Fruit fly (Drosophila melanogaster) whole organism, prepupa: ENCODE data around the gene Gk1.

ENCODE experiments used
- Blimp-1 ChIP-seq: fragments of 200-800 bp; sonication (Bioruptor generic); optimal IDR thresholded peaks from 3 replicates; lab custom pipeline; 2017; ENCODE audit warnings: missing biosample characterization, missing genetic modification characterization, mild to moderate bottlenecking, moderate library complexity, missing genetic modification reagents
- CG10631 ChIP-seq: fragments of 200-800 bp; sonication (Bioruptor generic); optimal IDR thresholded peaks from 2 replicates; lab custom pipeline; 2016; ENCODE audit warnings: missing biosample characterization, missing genetic modification characterization
- CG10669 ChIP-seq: fragments of 200-800 bp; sonication (Bioruptor generic); optimal IDR thresholded peaks from 3 replicates; lab custom pipeline; 2018; ENCODE audit warnings: missing biosample characterization, mild to moderate bottlenecking, missing genetic modification characterization, moderate library complexity
- CG11294 ChIP-seq: fragments of 200-800 bp; sonication (Bioruptor generic); IDR thresholded peaks from 2 replicates; pipeline ENCODE4 v1.3.6; 2022; ENCODE audit warnings: missing biosample characterization, missing genetic modification characterization
- CG11902 ChIP-seq: fragments of 200-800 bp; sonication (Bioruptor generic); optimal IDR thresholded peaks from 3 replicates; lab custom pipeline; 2016; ENCODE audit warnings: missing biosample characterization, missing genetic modification characterization
- CG15336 ChIP-seq: fragments of 200-800 bp; sonication (Bioruptor generic); IDR thresholded peaks from 2 replicates; pipeline ENCODE4 v1.3.6; 2022; ENCODE audit warnings: missing biosample characterization, missing genetic modification characterization
- CG1621 ChIP-seq: fragments of 200-800 bp; sonication (Bioruptor generic); optimal IDR thresholded peaks from 3 replicates; lab custom pipeline; 2018; ENCODE audit warnings: missing biosample characterization, mild to moderate bottlenecking, missing genetic modification characterization
- CG16779 ChIP-seq: fragments of 200-800 bp; sonication (Bioruptor generic); optimal IDR thresholded peaks from 3 replicates; lab custom pipeline; 2017; ENCODE audit warnings: missing biosample characterization, mild to moderate bottlenecking, missing genetic modification characterization
- CG32006 ChIP-seq: fragments of 200-800 bp; sonication (Bioruptor generic); optimal IDR thresholded peaks from 3 replicates; lab custom pipeline; 2017; ENCODE audit warnings: missing biosample characterization, mild to moderate bottlenecking, missing genetic modification characterization
- CG4318 ChIP-seq: fragments of 200-800 bp; sonication (Bioruptor generic); optimal IDR thresholded peaks from 3 replicates; lab custom pipeline; 2017; ENCODE audit warnings: missing biosample characterization, mild to moderate bottlenecking, missing genetic modification characterization
- CG6163 ChIP-seq: fragments of 200-800 bp; sonication (Bioruptor generic); IDR thresholded peaks from 3 replicates; pipeline ENCODE4 v1.3.6; 2022; ENCODE audit warnings: missing biosample characterization, missing genetic modification characterization
- CG6276 ChIP-seq: fragments of 200-800 bp; sonication (Bioruptor generic); optimal IDR thresholded peaks from 2 replicates; lab custom pipeline; 2017; ENCODE audit warnings: missing biosample characterization, mild to moderate bottlenecking, missing genetic modification characterization
- CG6792 ChIP-seq: fragments of 200-800 bp; sonication (Bioruptor generic); optimal IDR thresholded peaks from 3 replicates; lab custom pipeline; 2016; ENCODE audit warnings: missing biosample characterization, missing genetic modification characterization
- CG6808 ChIP-seq: fragments of 200-800 bp; sonication (Bioruptor generic); optimal IDR thresholded peaks from 3 replicates; lab custom pipeline; 2017; ENCODE audit warnings: missing biosample characterization, missing genetic modification characterization, mild to moderate bottlenecking, moderate library complexity, missing genetic modification reagents
- CG6854 ChIP-seq: fragments of 200-800 bp; sonication (Bioruptor generic); optimal IDR thresholded peaks from 2 replicates; lab custom pipeline; 2017; ENCODE audit warnings: missing biosample characterization, mild to moderate bottlenecking, missing genetic modification characterization
- CG7368 ChIP-seq: fragments of 200-800 bp; sonication (Bioruptor generic); optimal IDR thresholded peaks from 3 replicates; lab custom pipeline; 2016; ENCODE audit warnings: missing biosample characterization, missing genetic modification characterization
- CG8319 ChIP-seq: fragments of 200-800 bp; sonication (Bioruptor generic); optimal IDR thresholded peaks from 3 replicates; lab custom pipeline; 2016; ENCODE audit warnings: missing biosample characterization, missing genetic modification characterization
- CG9139 ChIP-seq: fragments of 200-800 bp; sonication (Bioruptor generic); optimal IDR thresholded peaks from 3 replicates; lab custom pipeline; 2017; ENCODE audit warnings: missing biosample characterization, mild to moderate bottlenecking, missing genetic modification characterization
- Eip75B ChIP-seq: fragments of 200-800 bp; sonication (Bioruptor generic); optimal IDR thresholded peaks from 3 replicates; lab custom pipeline; 2016; ENCODE audit warnings: missing biosample characterization, missing genetic modification characterization
- Eip78C ChIP-seq: fragments of 200-800 bp; sonication (Bioruptor generic); peaks from one replicate; lab custom pipeline; 2016; ENCODE audit warnings: missing biosample characterization, missing genetic modification characterization
- Eip93F ChIP-seq: fragments of 200-800 bp; sonication (Bioruptor generic); optimal IDR thresholded peaks from 2 replicates; lab custom pipeline; 2016; ENCODE audit warnings: missing biosample characterization, mild to moderate bottlenecking, missing genetic modification characterization
- Ets21C ChIP-seq: fragments of 200-800 bp; sonication (Bioruptor generic); optimal IDR thresholded peaks from 3 replicates; lab custom pipeline; 2016; ENCODE audit warnings: missing biosample characterization, missing genetic modification characterization
- Ets96B ChIP-seq: fragments of 200-800 bp; optimal IDR thresholded peaks from 2 replicates; lab custom pipeline; 2019; ENCODE audit warnings: missing biosample characterization, mild to moderate bottlenecking, missing genetic modification characterization, moderate library complexity
- Gug ChIP-seq: fragments of 200-800 bp; sonication (Bioruptor generic); IDR thresholded peaks from 2 replicates; pipeline ENCODE4 v1.3.6; 2022; ENCODE audit warnings: missing biosample characterization, missing genetic modification characterization
- Lpt ChIP-seq: fragments of 200-800 bp; sonication (Bioruptor generic); optimal IDR thresholded peaks from 3 replicates; lab custom pipeline; 2016; ENCODE audit warnings: missing biosample characterization, missing genetic modification characterization
- OdsH ChIP-seq: fragments of 200-800 bp; sonication (Bioruptor generic); optimal IDR thresholded peaks from 3 replicates; lab custom pipeline; 2016; ENCODE audit warnings: missing biosample characterization, missing genetic modification characterization
- Smox ChIP-seq: fragments of 200-800 bp; sonication (Bioruptor generic); optimal IDR thresholded peaks from 3 replicates; lab custom pipeline; 2016; ENCODE audit warnings: missing biosample characterization, missing genetic modification characterization
- Sox102F ChIP-seq: fragments of 200-800 bp; sonication (Bioruptor generic); optimal IDR thresholded peaks from 2 replicates; lab custom pipeline; 2016; ENCODE audit warnings: missing biosample characterization, mild to moderate bottlenecking, missing genetic modification characterization
- Sox14 ChIP-seq: fragments of 200-800 bp; sonication (Bioruptor generic); optimal IDR thresholded peaks from 3 replicates; lab custom pipeline; 2016; ENCODE audit warnings: missing biosample characterization, missing genetic modification characterization
- dsx ChIP-seq: fragments of 200-800 bp; optimal IDR thresholded peaks from 3 replicates; lab custom pipeline; 2019; ENCODE audit warnings: missing biosample characterization, mild to moderate bottlenecking, missing genetic modification characterization, moderate library complexity; ENCODE audit not compliant: poor library complexity, severe bottlenecking
- esn ChIP-seq: fragments of 200-800 bp; sonication (Bioruptor generic); optimal IDR thresholded peaks from 2 replicates; lab custom pipeline; 2016; ENCODE audit warnings: missing biosample characterization, mild to moderate bottlenecking, missing genetic modification characterization, moderate library complexity
- fd59A ChIP-seq: fragments of 200-800 bp; sonication (Bioruptor generic); optimal IDR thresholded peaks from 2 replicates; lab custom pipeline; 2017; ENCODE audit warnings: missing biosample characterization, mild to moderate bottlenecking, missing genetic modification characterization, missing genetic modification reagents
- fd85E ChIP-seq: fragments of 200-800 bp; sonication (Bioruptor generic); optimal IDR thresholded peaks from 3 replicates; lab custom pipeline; 2016; ENCODE audit warnings: missing biosample characterization, missing genetic modification characterization
- fkh ChIP-seq: fragments of 200-800 bp; sonication (Bioruptor generic); optimal IDR thresholded peaks from 3 replicates; lab custom pipeline; 2017; ENCODE audit warnings: missing biosample characterization, mild to moderate bottlenecking, missing genetic modification characterization, moderate library complexity
- pdm3 ChIP-seq: fragments of 200-800 bp; sonication (Bioruptor generic); optimal IDR thresholded peaks from 3 replicates; lab custom pipeline; 2016; ENCODE audit warnings: missing biosample characterization, missing genetic modification characterization
- salr ChIP-seq, 2 experiments: fragments of 200-800 bp; sonication (Bioruptor generic); optimal IDR thresholded peaks; 3 replicates each; lab custom pipeline; 2016 to 2018; ENCODE audit warnings: missing biosample characterization in 2 of 2, missing genetic modification characterization in 2 of 2, mild to moderate bottlenecking in 1 of 2
- spab ChIP-seq: fragments of 200-800 bp; sonication (Bioruptor generic); optimal IDR thresholded peaks from 2 replicates; lab custom pipeline; 2017; ENCODE audit warnings: missing biosample characterization, mild to moderate bottlenecking, missing genetic modification characterization, missing genetic modification reagents
- ss ChIP-seq, 2 experiments: fragments of 200-800 bp; sonication (Bioruptor generic); optimal IDR thresholded peaks; 2 replicates in 1 of 2; 3 replicates in 1 of 2; lab custom pipeline; 2017 to 2018; ENCODE audit warnings: mild to moderate bottlenecking in 2 of 2, missing biosample characterization in 2 of 2, missing genetic modification characterization in 2 of 2, moderate library complexity in 1 of 2
- vri ChIP-seq: fragments of 200-800 bp; sonication (Bioruptor generic); optimal IDR thresholded peaks from 3 replicates; lab custom pipeline; 2016; ENCODE audit warnings: missing biosample characterization, mild to moderate bottlenecking, missing genetic modification characterization

Gk1 gene

dm6 chr3L:160446-161094, 45.1 kb downstream of the Gk1 start (continued):
- TF ChIP-seq Ets21C, result no peak

dm6 chr3L:159406-160084, 46.1 kb downstream of the Gk1 start:
- TF ChIP-seq fkh (GFP tag; lab: Kevin White, UChicago) (peak; percentile 24), CG9139 (GFP tag; lab: Kevin White, UChicago) (no peak), Blimp-1 (GFP tag; lab: Kevin White, UChicago) (peak; percentile 60), Gug (no peak), ss (GFP tag; optimal IDR thresholded peaks at IDR 0.05; lab: Kevin White, UChicago) (peak in 1 of 2 experiments; percentile 17), Sox14 (GFP tag; lab: Kevin White, UChicago) (no peak), Smox (GFP tag; lab: Kevin White, UChicago) (no peak), spab (GFP tag; lab: Kevin White, UChicago) (no peak), Ets96B (tag; lab: Kevin White, UChicago) (no peak), Eip78C (GFP tag; lab: Kevin White, UChicago) (peak; percentile 22), CG32006 (GFP tag; lab: Kevin White, UChicago) (no peak), Lpt (GFP tag; lab: Kevin White, UChicago) (no peak), CG16779 (tag; lab: Kevin White, UChicago) (no peak), pdm3 (GFP tag; lab: Kevin White, UChicago) (no peak)

- no peak for TF ChIP-seq Eip78C (GFP tag; lab: Kevin White, UChicago)
- TF ChIP-seq OdsH, result no peak
- no peak for TF ChIP-seq CG10631
- TF ChIP-seq CG15336, result no peak
- no peak for TF ChIP-seq fd59A (GFP tag; lab: Kevin White, UChicago)
- no peak for TF ChIP-seq salr (GFP tag; optimal IDR thresholded peaks at IDR 0.05; lab: Kevin White, UChicago)
- no peak for TF ChIP-seq CG8319 (GFP tag; lab: Kevin White, UChicago)
- no peak for TF ChIP-seq Sox102F
- no peak for TF ChIP-seq dsx (GFP tag; lab: Kevin White, UChicago)
- no peak for TF ChIP-seq spab (GFP tag; lab: Kevin White, UChicago)
Observed at dm6 chr3L:157674-158179, 47.9 kb downstream of the Gk1 start.

- no peak for TF ChIP-seq fd85E (GFP tag; lab: Kevin White, UChicago)
- peak; percentile 63 for TF ChIP-seq Eip78C (GFP tag; lab: Kevin White, UChicago)
- TF ChIP-seq esn (GFP tag; lab: Kevin White, UChicago), result peak; percentile 30
- no peak for TF ChIP-seq CG10631
- peak; percentile 42; the same call in 1 of the 3 replicates for TF ChIP-seq CG6163 (GFP tag; lab: Robert Waterston, UW)
- TF ChIP-seq CG1621 (tag; lab: Kevin White, UChicago), result no peak
- TF ChIP-seq vri, result peak; percentile 99
- no peak for TF ChIP-seq CG15336
- peak; percentile 25 for TF ChIP-seq CG6808
- TF ChIP-seq CG11294 (GFP tag; lab: Robert Waterston, UW), result no peak
- TF ChIP-seq CG6854 (GFP tag; lab: Kevin White, UChicago), result peak; percentile 21
- no peak for TF ChIP-seq CG6276 (GFP tag; lab: Kevin White, UChicago)
- TF ChIP-seq CG7368 (GFP tag; lab: Kevin White, UChicago), result no peak
- TF ChIP-seq CG11902 (GFP tag; lab: Kevin White, UChicago), result no peak
- peak; percentile 15 for TF ChIP-seq CG6792 (GFP tag; lab: Kevin White, UChicago)
- peak; percentile 89 for TF ChIP-seq fkh (GFP tag; lab: Kevin White, UChicago)
- TF ChIP-seq Sox14 (GFP tag; lab: Kevin White, UChicago), result peak; percentile 53
- no peak for TF ChIP-seq fd59A (GFP tag; lab: Kevin White, UChicago)
- peak in 1 of 2 experiments; percentile 10 for TF ChIP-seq ss (GFP tag; optimal IDR thresholded peaks at IDR 0.05; lab: Kevin White, UChicago)
- peak; percentile 4 for TF ChIP-seq CG10669
- no peak for TF ChIP-seq CG4318 (GFP tag; lab: Kevin White, UChicago)
- TF ChIP-seq Blimp-1 (GFP tag; lab: Kevin White, UChicago), result no peak
- peak; percentile 69 for TF ChIP-seq Eip93F (GFP tag; lab: Kevin White, UChicago)
- no peak for TF ChIP-seq Eip75B (GFP tag; lab: Kevin White, UChicago)
Observed at dm6 chr3L:156591-157303, 48.9 kb downstream of the Gk1 start.
